Fruit fly (Drosophila melanogaster): ENCODE measurements around the gene mamo.

Gene mamo

dm6 chrX:13811480-13811879 is 178.8 kb downstream of the mamo start, which contains the start of gene CG11095 (continued):
- TF ChIP-seq prd (optimal IDR thresholded peaks at IDR 0.05) = no peak
- no peak for TF ChIP-seq prd (GFP tag; IDR thresholded peaks at IDR 0.05)
- no peak for TF ChIP-seq Hr39 (optimal IDR thresholded peaks at IDR 0.05)
- no peak for TF ChIP-seq peb (GFP tag; IDR thresholded peaks at IDR 0.05)
- TF ChIP-seq pnt (GFP tag; optimal IDR thresholded peaks at IDR 0.05) = no peak
- no peak for TF ChIP-seq CG15011 (GFP tag; optimal IDR thresholded peaks at IDR 0.05)
- 0 out of 2 replicates have a peak, but pooled peaks have one; percentile 34 for TF ChIP-seq sna (GFP tag; IDR thresholded peaks at IDR 0.05; ENCODE audit: partially characterized antibody)
- no peak for TF ChIP-seq Kr (GFP tag; optimal IDR thresholded peaks at IDR 0.05)
- TF ChIP-seq CG10654 (GFP tag; optimal IDR thresholded peaks at IDR 0.05) = no peak
- TF ChIP-seq tin (GFP tag; optimal IDR thresholded peaks at IDR 0.05) = no peak
- TF ChIP-seq mam (GFP tag; optimal IDR thresholded peaks at IDR 0.05) = no peak
- no peak for TF ChIP-seq luna (GFP tag; optimal IDR thresholded peaks at IDR 0.05)
- TF ChIP-seq CG12155 (GFP tag; optimal IDR thresholded peaks at IDR 0.05) = no peak
- no peak for TF ChIP-seq Sry-β (GFP tag; optimal IDR thresholded peaks at IDR 0.05)
- TF ChIP-seq CG8478 (optimal IDR thresholded peaks at IDR 0.05) = no peak
- no peak for TF ChIP-seq sob (GFP tag; IDR thresholded peaks at IDR 0.05)
- peak; percentile 51; the same call in 2 of the 3 replicates for TF ChIP-seq CG16813 (GFP tag; IDR thresholded peaks at IDR 0.05; ENCODE audit: partially characterized antibody)
- TF ChIP-seq TFAM (GFP tag; optimal IDR thresholded peaks at IDR 0.05) = no peak
- TF ChIP-seq CG11456 (GFP tag; IDR thresholded peaks at IDR 0.05) = no peak
- no peak for TF ChIP-seq ham (GFP tag; IDR thresholded peaks at IDR 0.05)
- TF ChIP-seq lola (GFP tag; optimal IDR thresholded peaks at IDR 0.05) = peak in 1 of 3 experiments; percentile 68
- TF ChIP-seq ken (GFP tag; IDR thresholded peaks at IDR 0.05) = no peak
- TF ChIP-seq CG10209 (GFP tag; optimal IDR thresholded peaks at IDR 0.05) = no peak
- TF ChIP-seq CG5245 (GFP tag; optimal IDR thresholded peaks at IDR 0.05) = no peak
- no peak for TF ChIP-seq CG12219 (GFP tag; optimal IDR thresholded peaks at IDR 0.05)
- TF ChIP-seq CG13287 (GFP tag; IDR thresholded peaks at IDR 0.05; ENCODE audit: partially characterized antibody) = peak; percentile 77
- TF ChIP-seq CG14710 (tag; optimal IDR thresholded peaks at IDR 0.05) = peak; percentile 84
- no peak for TF ChIP-seq CG1602 (GFP tag; optimal IDR thresholded peaks at IDR 0.05)
- TF ChIP-seq CG2116 (GFP tag; optimal IDR thresholded peaks at IDR 0.05) = no peak
- TF ChIP-seq ro (GFP tag; IDR thresholded peaks at IDR 0.05) = no peak
- TF ChIP-seq CG15514 (GFP tag; optimal IDR thresholded peaks at IDR 0.05) = peak; percentile 54
- no peak for TF ChIP-seq CG10366 (GFP tag; IDR thresholded peaks at IDR 0.05)
- TF ChIP-seq rib (GFP tag; IDR thresholded peaks at IDR 0.05) = no peak
- peak; percentile 19 for TF ChIP-seq CTCF (GFP tag; optimal IDR thresholded peaks at IDR 0.05)
- no peak for TF ChIP-seq Meics (GFP tag; optimal IDR thresholded peaks at IDR 0.05)
- TF ChIP-seq CG8281 (tag; optimal IDR thresholded peaks at IDR 0.05) = no peak
- no peak for TF ChIP-seq trh (GFP tag; optimal IDR thresholded peaks at IDR 0.05)
- no peak for TF ChIP-seq gce (GFP tag; IDR thresholded peaks at IDR 0.05)
- no peak for TF ChIP-seq Sox100B (GFP tag; optimal IDR thresholded peaks at IDR 0.05)
- no peak for TF ChIP-seq pb (GFP tag; optimal IDR thresholded peaks at IDR 0.05)
- peak in 1 of 2 experiments; percentile 34 for TF ChIP-seq bsh (GFP tag; optimal IDR thresholded peaks at IDR 0.05)
- TF ChIP-seq Rx (GFP tag; IDR thresholded peaks at IDR 0.05) = no peak
- TF ChIP-seq CG17829 (tag; optimal IDR thresholded peaks at IDR 0.05) = no peak
- TF ChIP-seq Rfx (GFP tag; IDR thresholded peaks at IDR 0.05) = no peak
- no peak for TF ChIP-seq CG10543 (GFP tag; optimal IDR thresholded peaks at IDR 0.05)
- no peak for TF ChIP-seq jigr1 (GFP tag; IDR thresholded peaks at IDR 0.05)
- peak in 1 of 2 experiments; percentile 65 for TF ChIP-seq Pdp1 (GFP tag; optimal IDR thresholded peaks at IDR 0.05)
- no peak for TF ChIP-seq CG42726 (GFP tag; IDR thresholded peaks at IDR 0.05; ENCODE audit: partially characterized antibody)
- no peak for TF ChIP-seq CG10274 (GFP tag; optimal IDR thresholded peaks at IDR 0.05)
- peak; percentile 24 for TF ChIP-seq MESR4 (GFP tag; optimal IDR thresholded peaks at IDR 0.05)
- TF ChIP-seq CG8765 (GFP tag; IDR thresholded peaks at IDR 0.05) = no peak
- TF ChIP-seq unc-4 (GFP tag; IDR thresholded peaks at IDR 0.05; ENCODE audit: partially characterized antibody) = peak; percentile 62; the same call in 1 of the 2 replicates
- no peak for TF ChIP-seq CG34376 (GFP tag; optimal IDR thresholded peaks at IDR 0.05)

All from whole organism, embryonic.